Worm (Caenorhabditis elegans) whole organism, late embryonic: ENCODE measurements around the gene C28G1.2.

Experiments
- C08G9.2 ChIP-seq: sonication (generic microtip); optimal IDR thresholded peaks from 2 replicates; lab custom pipeline; 2016; ENCODE audit warnings: mild to moderate bottlenecking, missing genetic modification characterization, moderate library complexity, missing compliant biosample characterization
- C38D4.7 ChIP-seq: fragments of 200-800 bp; sonication (Bioruptor generic); optimal IDR thresholded peaks from 2 replicates; lab custom pipeline; 2018; ENCODE audit warnings: mild to moderate bottlenecking, missing genetic modification characterization, moderate library complexity, missing compliant biosample characterization
- F13H6.1 ChIP-seq: sonication (generic microtip); optimal IDR thresholded peaks from 2 replicates; lab custom pipeline; 2016; ENCODE audit warnings: missing genetic modification characterization, missing compliant biosample characterization
- K02D7.2 ChIP-seq: sonication (generic microtip); optimal IDR thresholded peaks from 2 replicates; lab custom pipeline; 2017; ENCODE audit warnings: mild to moderate bottlenecking, missing genetic modification characterization, missing compliant biosample characterization
- K09A11.1 ChIP-seq: sonication (generic microtip); optimal IDR thresholded peaks from 2 replicates; lab custom pipeline; 2017; ENCODE audit warnings: antibody characterized with exemption, mild to moderate bottlenecking, missing genetic modification characterization, missing compliant biosample characterization; ENCODE audit not compliant: insufficient read depth
- T23F11.4 ChIP-seq: fragments of 200-800 bp; sonication (Bioruptor generic); optimal IDR thresholded peaks from 2 replicates; lab custom pipeline; 2018; ENCODE audit warnings: mild to moderate bottlenecking, missing genetic modification characterization, missing compliant biosample characterization
- ahr-1 ChIP-seq: sonication (generic microtip); optimal IDR thresholded peaks from 2 replicates; lab custom pipeline; 2016; ENCODE audit warnings: missing genetic modification characterization, missing compliant biosample characterization
- ceh-18 ChIP-seq: sonication (generic microtip); optimal IDR thresholded peaks from 2 replicates; lab custom pipeline; 2016; ENCODE audit warnings: missing genetic modification characterization, missing compliant biosample characterization
- ceh-24 ChIP-seq: sonication (generic microtip); optimal IDR thresholded peaks from 2 replicates; lab custom pipeline; 2016; ENCODE audit warnings: mild to moderate bottlenecking, missing genetic modification characterization, missing compliant biosample characterization
- ceh-30 ChIP-seq: fragments of 150-350 bp; optimal IDR thresholded peaks from 2 replicates; lab custom pipeline; 2014; ENCODE audit warnings: missing biosample characterization, missing genetic modification characterization
- ceh-31 ChIP-seq: sonication (generic microtip); optimal IDR thresholded peaks from 2 replicates; lab custom pipeline; 2016; ENCODE audit warnings: missing genetic modification characterization, missing compliant biosample characterization
- ceh-45 ChIP-seq: fragments of 200-800 bp; sonication (Bioruptor generic); IDR thresholded peaks from 2 replicates; pipeline ENCODE4 v1.3.6; 2022; ENCODE audit warnings: missing genetic modification reagents, missing genetic modification characterization, missing compliant biosample characterization
- ceh-9 ChIP-seq: sonication (generic microtip); optimal IDR thresholded peaks from 2 replicates; lab custom pipeline; 2016; ENCODE audit warnings: mild to moderate bottlenecking, missing genetic modification characterization, inconsistent platforms, missing compliant biosample characterization
- elt-4 ChIP-seq: sonication (generic microtip); optimal IDR thresholded peaks from 2 replicates; lab custom pipeline; 2016; ENCODE audit warnings: missing genetic modification characterization, missing compliant biosample characterization
- hlh-30 ChIP-seq: sonication (generic microtip); optimal IDR thresholded peaks from 2 replicates; lab custom pipeline; 2017; ENCODE audit warnings: antibody characterized with exemption, missing genetic modification characterization, missing compliant biosample characterization; ENCODE audit not compliant: insufficient read depth
- madf-2 ChIP-seq: sonication (generic microtip); optimal IDR thresholded peaks from 2 replicates; lab custom pipeline; 2017; ENCODE audit warnings: missing genetic modification characterization, missing compliant biosample characterization
- nfya-1 ChIP-seq: sonication (generic microtip); optimal IDR thresholded peaks from 2 replicates; lab custom pipeline; 2017; ENCODE audit warnings: missing genetic modification characterization, mild to moderate bottlenecking, missing compliant biosample characterization, antibody characterized with exemption, moderate library complexity
- nhr-11 ChIP-seq: fragments of 150-350 bp; optimal IDR thresholded peaks from 2 replicates; lab custom pipeline; 2014; ENCODE audit warnings: missing biosample characterization, missing genetic modification characterization
- pax-1 ChIP-seq: fragments of 150-350 bp; optimal IDR thresholded peaks from 2 replicates; lab custom pipeline; 2014; ENCODE audit warnings: missing biosample characterization, missing genetic modification characterization
- ref-2 ChIP-seq: sonication (generic microtip); optimal IDR thresholded peaks from 2 replicates; lab custom pipeline; 2016; ENCODE audit warnings: missing genetic modification characterization, missing compliant biosample characterization
- rnt-1 ChIP-seq: sonication (generic microtip); optimal IDR thresholded peaks from 2 replicates; lab custom pipeline; 2016; ENCODE audit warnings: missing genetic modification characterization, missing compliant biosample characterization
- sdc-2 ChIP-seq: sonication (generic microtip); optimal IDR thresholded peaks from 2 replicates; lab custom pipeline; 2016; ENCODE audit warnings: missing genotype, missing genetic modification characterization, missing compliant biosample characterization
- sox-4 ChIP-seq: sonication (generic microtip); optimal IDR thresholded peaks from 2 replicates; lab custom pipeline; 2017; ENCODE audit warnings: mild to moderate bottlenecking, missing genetic modification characterization, inconsistent platforms, missing compliant biosample characterization
- syd-9 ChIP-seq: sonication (generic microtip); optimal IDR thresholded peaks from 2 replicates; lab custom pipeline; 2016; ENCODE audit warnings: mild to moderate bottlenecking, missing genetic modification characterization, moderate library complexity, missing compliant biosample characterization
- tbx-7 ChIP-seq: sonication (generic microtip); optimal IDR thresholded peaks from 2 replicates; lab custom pipeline; 2016; ENCODE audit warnings: missing genotype, missing genetic modification characterization, missing compliant biosample characterization
- unc-55 ChIP-seq: sonication (generic microtip); optimal IDR thresholded peaks from 2 replicates; lab custom pipeline; 2017; ENCODE audit warnings: missing biosample characterization, missing genetic modification reagents, missing genetic modification characterization
- zip-5 ChIP-seq: sonication (generic microtip); optimal IDR thresholded peaks from 2 replicates; lab custom pipeline; 2016; ENCODE audit warnings: missing genetic modification characterization, missing compliant biosample characterization

The C28G1.2 gene

DNA sequence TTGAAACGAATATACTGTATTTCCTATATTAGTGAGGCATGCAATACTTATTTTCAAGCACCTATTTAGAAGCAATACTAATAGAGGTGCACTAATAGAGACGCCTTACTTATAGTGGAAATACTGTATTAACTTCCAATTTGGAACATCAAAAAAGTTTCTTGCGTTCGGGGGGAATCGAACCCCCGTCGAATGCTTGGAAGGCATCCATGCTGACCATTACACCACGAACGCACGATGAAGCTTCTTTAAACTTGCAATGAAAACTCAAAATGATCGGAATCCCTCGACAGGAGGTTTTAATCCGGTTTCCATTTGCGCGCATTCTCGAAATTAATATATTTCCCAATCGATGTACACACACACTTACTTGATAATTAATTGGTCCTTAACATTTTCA is 2.4 kb downstream of the C28G1.2 start:
- no peak for TF ChIP-seq ceh-30
- TF ChIP-seq ceh-9 (tag; lab: Kevin White, UChicago), result no peak
- TF ChIP-seq syd-9 (tag; lab: Kevin White, UChicago), result no peak
- no peak for TF ChIP-seq ceh-18 (tag; lab: Kevin White, UChicago)
- no peak for TF ChIP-seq madf-2 (tag; lab: Kevin White, UChicago)
- no peak for TF ChIP-seq zip-5 (tag; lab: Kevin White, UChicago)
- TF ChIP-seq, all 69 proteins: peak for 0

DNA sequence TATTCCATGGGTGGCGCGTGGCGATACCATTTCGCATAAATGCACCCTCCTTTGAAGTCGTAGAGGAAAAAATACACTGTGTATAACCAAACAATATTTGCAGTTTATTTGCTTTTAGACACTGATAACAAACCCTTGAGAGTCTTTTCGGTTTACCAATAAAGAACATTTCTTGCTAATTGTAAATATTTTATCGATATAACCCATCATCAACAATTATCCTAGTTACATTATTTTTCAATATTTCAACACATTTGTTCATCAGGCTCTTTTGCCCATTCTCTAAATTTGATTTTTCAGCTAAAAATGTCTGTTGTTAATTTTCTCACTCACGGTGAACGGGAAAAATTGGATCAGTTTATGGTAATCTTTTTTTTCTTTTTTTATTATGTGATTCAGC is 8.2 kb downstream of the C28G1.2 start, which contains the start of gene ubc-23:
Gene ubc-23, plus strand, starts transcription at position 301 of the 400 bp plus-strand sequence.
- no peak for TF ChIP-seq sdc-2 (tag; lab: Kevin White, UChicago)
- TF ChIP-seq ref-2 (tag; lab: Kevin White, UChicago), result no peak

DNA sequence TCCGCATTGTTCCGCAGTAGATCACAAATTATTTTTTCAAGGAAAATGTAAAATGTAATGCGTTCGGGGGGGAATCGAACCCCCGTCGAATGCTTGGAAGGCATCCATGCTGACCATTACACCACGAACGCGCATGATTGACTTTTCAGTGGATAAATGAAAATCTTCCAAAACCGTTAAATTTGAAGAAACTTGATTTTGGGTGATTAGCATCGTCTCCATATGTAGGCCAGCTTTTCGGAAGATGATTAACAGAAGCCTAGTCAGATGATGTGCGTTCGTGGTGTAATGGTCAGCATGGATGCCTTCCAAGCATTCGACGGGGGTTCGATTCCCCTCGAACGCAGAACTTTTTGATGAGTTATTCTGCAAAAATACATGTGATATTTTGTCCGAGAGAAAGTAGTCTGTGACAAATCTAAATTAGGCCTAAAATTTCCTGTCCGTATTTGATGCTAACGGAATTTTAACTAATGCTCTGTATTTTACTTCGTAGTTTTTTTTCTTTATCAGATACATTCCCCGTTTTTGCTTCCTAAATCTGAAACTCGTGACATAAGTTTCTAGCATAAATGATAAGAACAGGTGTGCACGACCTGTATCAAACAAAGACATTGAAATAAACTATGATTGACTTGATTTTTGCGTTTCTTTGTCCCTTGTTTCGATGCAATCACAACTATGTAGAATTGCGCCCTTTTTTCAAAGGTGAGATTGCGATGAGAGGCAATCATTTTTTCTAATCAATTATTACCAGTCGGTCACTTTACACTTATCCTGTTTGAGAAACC is 10.8 kb downstream of the C28G1.2 start, which contains the start of gene C28G1.10:
Gene C28G1.10, plus strand, starts transcription at position 676 of the 791 bp plus-strand sequence.
- TF ChIP-seq K02D7.2 (tag; lab: Kevin White, UChicago), result no peak
- TF ChIP-seq hlh-30 (tag; lab: Kevin White, UChicago), result peak; percentile 10

DNA sequence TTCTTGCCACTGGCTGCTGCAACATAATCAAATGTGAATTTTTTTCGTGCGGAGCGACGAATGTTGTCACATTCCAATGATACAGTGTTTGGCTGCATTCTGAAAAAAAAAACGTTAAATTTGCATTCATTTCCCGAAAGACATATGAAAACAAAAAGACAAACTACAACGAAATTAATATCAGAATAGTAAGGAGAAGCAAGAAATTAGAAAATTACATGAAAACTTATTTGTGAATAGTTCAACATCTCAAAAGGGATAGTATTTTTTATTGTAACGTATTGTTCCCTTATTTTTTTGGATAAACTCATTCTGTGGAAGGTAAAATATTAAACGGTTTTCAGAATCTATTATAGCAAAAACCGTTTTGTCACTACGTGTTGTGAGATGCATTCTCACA is 17.7 kb downstream of the C28G1.2 start, which contains the start of gene sprp-4:
Gene sprp-4, minus strand, starts transcription at position 101 of the 400 bp plus-strand sequence.
- no peak for TF ChIP-seq rnt-1
- no peak for TF ChIP-seq T23F11.4 (GFP tag; lab: Kevin White, UChicago)
- no peak for TF ChIP-seq ref-2 (tag; lab: Kevin White, UChicago)
- TF ChIP-seq C38D4.7, result no peak
- TF ChIP-seq madf-2 (tag; lab: Kevin White, UChicago), result no peak
- no peak for TF ChIP-seq ceh-31
- TF ChIP-seq ahr-1 (tag; lab: Kevin White, UChicago), result no peak
- TF ChIP-seq sox-4, result no peak

DNA sequence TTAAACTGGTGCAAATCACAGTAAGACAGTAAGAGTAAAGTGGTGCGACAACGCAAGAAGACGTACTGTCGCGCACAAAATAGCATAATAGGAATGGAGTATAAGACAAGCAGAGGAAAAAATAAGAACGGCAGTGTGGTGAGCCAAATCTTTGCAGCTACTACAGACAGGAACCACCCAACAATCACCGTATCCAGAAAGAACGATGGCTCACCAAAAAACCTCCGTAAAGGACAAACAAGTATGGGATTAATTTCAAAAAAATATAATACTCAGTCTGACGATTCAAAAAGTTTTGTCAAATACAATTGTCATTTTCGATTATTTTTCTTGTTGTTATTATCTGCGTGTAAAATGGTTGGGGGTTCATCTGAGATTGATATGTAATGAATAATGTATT is 18.6 kb downstream of the C28G1.2 start:
- TF ChIP-seq ceh-24 (tag; lab: Kevin White, UChicago), result no peak
- no peak for TF ChIP-seq hlh-30 (tag; lab: Kevin White, UChicago)
- no peak for TF ChIP-seq syd-9 (tag; lab: Kevin White, UChicago)
- no peak for TF ChIP-seq K09A11.1
- no peak for TF ChIP-seq ahr-1 (tag; lab: Kevin White, UChicago)
- no peak for TF ChIP-seq C38D4.7

DNA sequence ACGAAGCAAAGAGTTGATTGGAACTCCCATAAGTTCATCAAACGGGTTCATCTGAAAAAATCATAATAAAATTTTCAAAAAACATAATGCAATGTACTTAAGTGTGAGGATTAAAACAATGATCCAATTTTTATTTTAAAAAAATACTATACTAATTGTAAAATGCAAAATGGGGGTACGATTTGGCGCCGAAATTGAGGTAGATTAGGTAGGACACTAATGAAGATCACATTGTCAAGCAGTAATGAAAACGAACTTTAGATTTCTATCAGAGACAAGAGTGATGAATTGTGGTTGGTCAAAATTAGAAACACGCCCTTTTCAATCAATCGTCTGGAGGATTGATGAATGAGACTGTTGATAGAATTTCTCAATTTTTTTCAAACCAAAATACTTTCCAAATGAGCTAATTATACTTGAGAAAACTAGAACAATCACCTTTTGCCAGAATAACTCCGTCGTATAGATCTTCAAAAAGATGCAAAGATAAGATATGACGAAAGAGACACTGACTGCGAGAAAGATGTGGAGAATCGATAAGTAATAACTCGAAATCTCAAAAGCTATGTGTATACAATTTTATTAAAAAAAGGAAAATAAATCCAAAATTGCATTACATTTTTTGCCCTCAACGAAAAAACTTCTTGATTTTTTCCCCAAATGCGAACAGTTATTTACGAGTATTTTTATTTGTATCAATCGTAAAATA is 22.2 kb downstream of the C28G1.2 start, which contains the start of gene C06E2.5:
Gene C06E2.5, minus strand, starts transcription at position 51 of the 709 bp plus-strand sequence.
- TF ChIP-seq pax-1 (tag; lab: Kevin White, UChicago) (no peak), ceh-30 (no peak), nfya-1 (tag; lab: Kevin White, UChicago) (no peak), nhr-11 (tag; lab: Kevin White, UChicago) (no peak), tbx-7 (no peak), ref-2 (tag; lab: Kevin White, UChicago) (no peak), sdc-2 (tag; lab: Kevin White, UChicago) (no peak), F13H6.1 (no peak), elt-4 (no peak), ceh-45 (GFP tag; lab: Robert Waterston, UW) (no peak), ceh-24 (tag; lab: Kevin White, UChicago) (no peak), C08G9.2 (tag; lab: Kevin White, UChicago) (no peak), unc-55 (GFP tag; lab: Kevin White, UChicago) (no peak), K02D7.2 (tag; lab: Kevin White, UChicago) (no peak)
- TF ChIP-seq, all 69 proteins: peak for 0
